Worm (Caenorhabditis elegans) whole organism, L4 larva: Measurements from ENCODE around the gene C18C4.7.

Experiments
- F37D6.2 ChIP-seq: sonication (generic microtip); optimal IDR thresholded peaks from 2 replicates; lab custom pipeline; 2016; ENCODE audit warnings: mild to moderate bottlenecking, missing genetic modification characterization, missing compliant biosample characterization
- F44E2.7 ChIP-seq: fragments of 200-800 bp; sonication (Bioruptor generic); IDR thresholded peaks from 2 replicates; pipeline ENCODE4 v2.1.2; 2022; ENCODE audit warnings: missing genetic modification characterization, missing compliant biosample characterization
- R02D3.7 ChIP-seq: fragments of 150-350 bp; sonication (generic microtip); optimal IDR thresholded peaks from 3 replicates; lab custom pipeline; 2014; ENCODE audit warnings: missing biosample characterization, missing genetic modification characterization
- T26A8.4 ChIP-seq: fragments of 200-800 bp; sonication (Bioruptor generic); IDR thresholded peaks from 2 replicates; pipeline ENCODE4 v1.3.6; 2022; ENCODE audit warnings: missing genetic modification characterization, missing compliant biosample characterization
- ZK337.2 ChIP-seq: fragments of 200-800 bp; sonication (Bioruptor generic); IDR thresholded peaks from 2 replicates; pipeline ENCODE4 v1.3.6; 2022; ENCODE audit warnings: missing genetic modification reagents, missing genetic modification characterization, missing compliant biosample characterization
- ZK546.5 ChIP-seq, 2 experiments: sonication (generic microtip); optimal IDR thresholded peaks; 2 replicates each; lab custom pipeline; 2017; ENCODE audit warnings: missing biosample characterization in 2 of 2, missing genetic modification characterization in 2 of 2
- aha-1 ChIP-seq: fragments of 150-350 bp; peaks from one replicate; lab custom pipeline; 2014; ENCODE audit warnings: missing biosample characterization, missing genetic modification characterization
- arid-1 ChIP-seq: fragments of 200-800 bp; sonication (Bioruptor generic); conservative IDR thresholded peaks from 2 replicates; pipeline ENCODE4 v1.3.6; 2022; ENCODE audit warnings: missing genetic modification reagents, missing genetic modification characterization, missing compliant biosample characterization
- ceh-44 ChIP-seq: fragments of 200-800 bp; sonication (Bioruptor generic); IDR thresholded peaks from 2 replicates; pipeline ENCODE4 v1.3.6; 2022; ENCODE audit warnings: missing genetic modification reagents, missing genetic modification characterization, missing compliant biosample characterization
- ceh-82 ChIP-seq: sonication (generic microtip); optimal IDR thresholded peaks from 2 replicates; lab custom pipeline; 2017; ENCODE audit warnings: missing biosample characterization, missing genetic modification characterization
- ctbp-1 ChIP-seq: fragments of 200-800 bp; sonication (Bioruptor generic); IDR thresholded peaks from 2 replicates; pipeline ENCODE4 v1.3.6; 2022; ENCODE audit warnings: missing genetic modification reagents, missing genetic modification characterization, missing compliant biosample characterization
- daf-12 ChIP-seq: fragments of 150-350 bp; optimal IDR thresholded peaks from 2 replicates; lab custom pipeline; 2014; ENCODE audit warnings: missing biosample characterization, missing genetic modification reagents, missing genetic modification characterization
- daf-16 ChIP-seq, 3 experiments: sonication (generic microtip); optimal IDR thresholded peaks; 2 replicates each; lab custom pipeline; 2016 to 2017; ENCODE audit warnings: missing genetic modification characterization in 3 of 3, missing genetic modification reagents in 3 of 3, mild to moderate bottlenecking in 2 of 3, missing compliant biosample characterization in 2 of 3, missing biosample characterization in 1 of 3, moderate library complexity in 1 of 3
- daf-19 ChIP-seq: fragments of 200-800 bp; sonication (Bioruptor generic); conservative IDR thresholded peaks from 2 replicates; pipeline ENCODE4 v1.3.6; 2022; ENCODE audit warnings: missing genetic modification characterization, missing compliant biosample characterization
- daf-8 ChIP-seq: fragments of 200-800 bp; sonication (Bioruptor generic); IDR thresholded peaks from 2 replicates; pipeline ENCODE4 v1.3.6; 2022; ENCODE audit warnings: missing genetic modification characterization, missing compliant biosample characterization
- dpl-1 ChIP-seq: fragments of 150-350 bp; optimal IDR thresholded peaks from 2 replicates; lab custom pipeline; 2014; ENCODE audit warnings: missing biosample characterization, missing genetic modification reagents, missing genetic modification characterization
- dve-1 ChIP-seq: sonication (generic microtip); optimal IDR thresholded peaks from 2 replicates; lab custom pipeline; 2017; ENCODE audit warnings: antibody characterized with exemption, mild to moderate bottlenecking, missing genetic modification characterization, missing compliant biosample characterization; ENCODE audit not compliant: insufficient read depth
- egl-27 ChIP-seq: sonication (generic microtip); optimal IDR thresholded peaks from 3 replicates; lab custom pipeline; 2017; ENCODE audit warnings: missing biosample characterization, missing genetic modification reagents, missing genetic modification characterization
- fkh-10 ChIP-seq: fragments of 150-350 bp; optimal IDR thresholded peaks from 2 replicates; lab custom pipeline; 2014; ENCODE audit warnings: missing biosample characterization, missing genetic modification reagents, missing genetic modification characterization
- hif-1 ChIP-seq, 2 experiments: sonication (generic microtip); optimal IDR thresholded peaks; 2 replicates each; lab custom pipeline; 2016 to 2017; ENCODE audit warnings: missing compliant biosample characterization in 2 of 2, missing genetic modification characterization in 2 of 2, missing genetic modification reagents in 2 of 2, missing genotype in 2 of 2, mild to moderate bottlenecking in 1 of 2
- hlh-11 ChIP-seq: fragments of 200-800 bp; sonication (Bioruptor generic); optimal IDR thresholded peaks from 2 replicates; lab custom pipeline; 2018; ENCODE audit warnings: mild to moderate bottlenecking, missing genetic modification characterization, missing compliant biosample characterization
- hlh-30 ChIP-seq: sonication (generic microtip); optimal IDR thresholded peaks from 2 replicates; lab custom pipeline; 2017; ENCODE audit warnings: antibody characterized with exemption, mild to moderate bottlenecking, missing genetic modification characterization, missing compliant biosample characterization; ENCODE audit not compliant: insufficient read depth
- hmg-1.1 ChIP-seq: fragments of 200-800 bp; sonication (Bioruptor generic); IDR thresholded peaks from 2 replicates; pipeline ENCODE4 v1.3.6; 2022; ENCODE audit warnings: missing genetic modification reagents, missing genetic modification characterization, missing compliant biosample characterization
- jun-1 ChIP-seq: fragments of 150-350 bp; optimal IDR thresholded peaks from 2 replicates; lab custom pipeline; 2014; ENCODE audit warnings: missing biosample characterization, missing genetic modification reagents, missing genetic modification characterization
- lin-13 ChIP-seq: fragments of 150-350 bp; optimal IDR thresholded peaks from 2 replicates; lab custom pipeline; 2014; ENCODE audit warnings: missing biosample characterization, missing genetic modification reagents, missing genetic modification characterization
- lin-29 ChIP-seq: fragments of 200-800 bp; sonication (Bioruptor generic); IDR thresholded peaks from 2 replicates; pipeline ENCODE4 v1.3.6; 2022; ENCODE audit warnings: missing genetic modification reagents, missing genetic modification characterization, missing compliant biosample characterization
- lin-38 ChIP-seq: fragments of 200-800 bp; sonication (Bioruptor generic); IDR thresholded peaks from 2 replicates; pipeline ENCODE4 v1.3.6; 2022; ENCODE audit warnings: missing genetic modification reagents, missing genetic modification characterization, missing compliant biosample characterization
- lin-39 ChIP-seq: fragments of 150-350 bp; optimal IDR thresholded peaks from 2 replicates; lab custom pipeline; 2014; ENCODE audit warnings: missing biosample characterization, missing genetic modification reagents, missing genetic modification characterization
- lsy-2 ChIP-seq, 2 experiments: fragments of 150-350 bp in 1 of 2; sonication (generic microtip) in 1 of 2; optimal IDR thresholded peaks; 2 replicates each; lab custom pipeline; 2014 to 2017; ENCODE audit warnings: missing biosample characterization in 2 of 2, missing genetic modification characterization in 2 of 2
- madf-5 ChIP-seq, 2 experiments: fragments of 200-800 bp; sonication (Bioruptor generic); IDR thresholded peaks; 2 replicates each; pipeline ENCODE4 v1.3.6; 2022; ENCODE audit warnings: missing compliant biosample characterization in 2 of 2, missing genetic modification characterization in 2 of 2
- mep-1 ChIP-seq: fragments of 150-350 bp; sonication (generic microtip); optimal IDR thresholded peaks from 3 replicates; lab custom pipeline; 2014; ENCODE audit warnings: missing biosample characterization, missing genetic modification characterization
- mxl-3 ChIP-seq: fragments of 200-800 bp; sonication (Bioruptor generic); optimal IDR thresholded peaks from 2 replicates; lab custom pipeline; 2018; ENCODE audit warnings: mild to moderate bottlenecking, missing genetic modification characterization, missing compliant biosample characterization
- nhr-102 ChIP-seq: sonication (generic microtip); optimal IDR thresholded peaks from 2 replicates; lab custom pipeline; 2016; ENCODE audit warnings: mild to moderate bottlenecking, missing genetic modification characterization, moderate library complexity, missing compliant biosample characterization
- nhr-11 ChIP-seq: fragments of 150-350 bp; optimal IDR thresholded peaks from 2 replicates; lab custom pipeline; 2014; ENCODE audit warnings: missing biosample characterization, missing genetic modification characterization
- nhr-41 ChIP-seq: fragments of 200-800 bp; sonication (Bioruptor generic); IDR thresholded peaks from 2 replicates; pipeline ENCODE4 v1.3.6; 2022; ENCODE audit warnings: missing genetic modification reagents, missing genetic modification characterization, missing compliant biosample characterization
- nhr-77 ChIP-seq: fragments of 150-350 bp; optimal IDR thresholded peaks from 2 replicates; lab custom pipeline; 2014; ENCODE audit warnings: missing biosample characterization, missing genetic modification characterization
- pha-4 ChIP-seq, 2 experiments: fragments of 150-350 bp in 1 of 2; fragments of 200-800 bp in 1 of 2; sonication (Bioruptor generic) in 1 of 2; IDR thresholded peaks in 1 of 2; optimal IDR thresholded peaks in 1 of 2; 2 replicates each; pipeline versions ENCODE4 v1.3.6 to Lab custom; 2014 to 2022; ENCODE audit warnings: missing genetic modification characterization in 2 of 2, missing genetic modification reagents in 2 of 2, missing biosample characterization in 1 of 2, missing compliant biosample characterization in 1 of 2
- php-3 ChIP-seq: fragments of 200-800 bp; sonication (Bioruptor generic); IDR thresholded peaks from 2 replicates; pipeline ENCODE4 v1.3.6; 2022; ENCODE audit warnings: missing genetic modification reagents, missing genetic modification characterization, missing compliant biosample characterization
- sdz-12 ChIP-seq: fragments of 200-800 bp; sonication (Bioruptor generic); optimal IDR thresholded peaks from 2 replicates; lab custom pipeline; 2018; ENCODE audit warnings: mild to moderate bottlenecking, missing genetic modification characterization, missing compliant biosample characterization
- set-16 ChIP-seq: fragments of 200-800 bp; sonication (Bioruptor generic); IDR thresholded peaks from 2 replicates; pipeline ENCODE4 v1.3.6; 2022; ENCODE audit warnings: missing genetic modification reagents, missing genetic modification characterization, missing compliant biosample characterization
- tag-97 ChIP-seq: fragments of 200-800 bp; sonication (Bioruptor generic); IDR thresholded peaks from 2 replicates; pipeline ENCODE4 v1.3.6; 2022; ENCODE audit warnings: missing genetic modification characterization, missing compliant biosample characterization
- unc-39 ChIP-seq: sonication (generic microtip); optimal IDR thresholded peaks from 2 replicates; lab custom pipeline; 2017; ENCODE audit warnings: missing biosample characterization, missing genetic modification characterization
- zfp-3 ChIP-seq: fragments of 200-800 bp; sonication (Bioruptor generic); conservative IDR thresholded peaks from 2 replicates; pipeline ENCODE4 v1.3.6; 2022; ENCODE audit warnings: missing genetic modification reagents, missing genetic modification characterization, missing compliant biosample characterization
- zip-11 ChIP-seq: fragments of 200-800 bp; sonication (Bioruptor generic); IDR thresholded peaks from 2 replicates; pipeline ENCODE4 v1.3.6; 2022; ENCODE audit warnings: missing genetic modification characterization, missing compliant biosample characterization
- zip-2 ChIP-seq: fragments of 150-350 bp; optimal IDR thresholded peaks from 2 replicates; lab custom pipeline; 2014; ENCODE audit warnings: missing biosample characterization, missing genetic modification characterization
- ztf-11 ChIP-seq: fragments of 150-350 bp; optimal IDR thresholded peaks from 2 replicates; lab custom pipeline; 2014; ENCODE audit warnings: missing biosample characterization, missing genetic modification characterization

Gene C18C4.7

DNA sequence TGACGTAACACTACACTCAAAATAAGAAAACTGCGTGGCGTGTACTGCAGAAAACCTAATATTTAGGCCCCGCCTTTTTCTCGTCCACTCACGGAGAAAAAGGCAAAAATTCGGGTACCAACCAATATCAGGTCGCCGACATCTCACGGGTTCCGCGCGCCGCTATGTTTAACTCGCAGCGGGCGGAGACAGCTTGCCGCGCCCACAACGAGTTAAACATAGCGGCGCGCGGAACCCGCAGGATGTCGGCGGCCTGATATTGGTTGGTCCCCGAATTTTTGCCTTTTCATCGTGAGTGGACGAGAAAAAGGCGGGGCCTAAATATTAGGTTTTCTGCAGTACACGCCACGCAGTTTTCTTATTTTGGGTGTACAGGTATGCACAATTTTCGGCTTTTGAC is 35.4 kb upstream of the C18C4.7 start:
- TF ChIP-seq set-16 (GFP tag; lab: Robert Waterston, UW) = peak; percentile 28; the same call in 1 of the 2 replicates
- peak; percentile 28 for TF ChIP-seq aha-1 (tag; lab: Kevin White, UChicago)
- TF ChIP-seq, all 104 proteins: peak for 2; not testable (repeated sequence) for 102

DNA sequence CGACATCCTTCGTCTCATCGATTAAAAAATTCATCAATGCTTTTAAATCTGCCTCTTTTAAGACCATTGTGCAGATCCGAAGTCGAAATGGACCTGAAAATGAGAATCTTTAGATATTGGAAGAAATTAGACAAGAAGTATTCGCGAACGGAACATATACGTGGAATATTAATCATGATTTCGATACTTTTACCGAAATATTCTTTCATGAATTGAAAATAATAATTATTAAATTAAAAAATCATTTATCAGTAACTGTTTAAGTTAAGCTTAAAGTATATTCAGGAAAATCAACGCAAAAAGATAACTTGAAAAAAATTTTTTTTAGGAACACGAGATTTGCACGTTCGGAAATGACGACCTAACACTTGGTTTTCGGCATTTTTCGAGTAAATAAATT is 34.2 kb upstream of the C18C4.7 start, which contains the start of gene CD4.8:
Gene CD4.8, minus strand, starts transcription at position 101 of the 400 bp plus-strand sequence.
- TF ChIP-seq fkh-10 (GFP tag; lab: Kevin White, UChicago) = no peak
- no peak for TF ChIP-seq ztf-11 (tag; lab: Kevin White, UChicago)
- no peak for TF ChIP-seq zip-11
- TF ChIP-seq nhr-77 = no peak
- no peak for TF ChIP-seq tag-97 (GFP tag; lab: Robert Waterston, UW)
- TF ChIP-seq nhr-11 (tag; lab: Kevin White, UChicago) = no peak
- no peak for TF ChIP-seq T26A8.4 (GFP tag; lab: Robert Waterston, UW)
- no peak for TF ChIP-seq php-3 (GFP tag; lab: Robert Waterston, UW)
- no peak for TF ChIP-seq lin-13 (GFP tag; lab: Kevin White, UChicago)
- no peak for TF ChIP-seq hif-1 (tag; optimal IDR thresholded peaks at IDR 0.05; lab: Kevin White, UChicago)
- no peak for TF ChIP-seq lin-38 (GFP tag; lab: Robert Waterston, UW)
- no peak for TF ChIP-seq aha-1 (tag; lab: Kevin White, UChicago)
- no peak for TF ChIP-seq unc-39
- no peak for TF ChIP-seq arid-1 (GFP tag; lab: Robert Waterston, UW)

DNA sequence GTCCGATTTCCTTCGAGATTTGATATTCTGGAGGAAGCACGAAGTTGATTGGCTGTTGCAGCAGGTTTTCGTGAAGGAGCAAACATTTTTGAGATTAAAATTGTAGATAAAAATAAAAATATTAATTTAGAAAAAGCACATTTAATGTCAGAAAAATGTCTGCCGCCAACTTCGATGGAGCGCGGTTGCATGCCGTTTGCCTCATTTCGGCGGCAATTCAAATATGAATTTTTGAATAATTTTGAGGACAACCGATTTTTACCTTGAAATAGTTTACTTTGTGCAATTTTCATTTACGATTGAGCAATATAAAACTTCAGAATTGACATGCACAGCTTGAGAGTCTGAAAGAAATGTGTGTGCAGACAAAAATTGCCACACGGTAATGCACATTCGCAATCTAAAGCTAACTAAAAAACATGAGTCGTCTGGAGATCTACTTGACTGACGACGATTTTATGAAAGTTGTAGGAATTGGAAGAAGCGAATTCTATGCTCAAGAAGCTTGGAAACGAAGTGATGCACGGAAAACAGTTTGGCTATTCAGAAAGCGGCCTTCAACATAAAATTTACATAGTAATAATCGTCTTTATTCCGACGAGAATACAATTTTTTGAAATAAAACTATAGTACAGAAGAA is 29.5 kb upstream of the C18C4.7 start, which contains the start of gene zhit-1:
Gene zhit-1, minus strand, starts transcription at position 161 of the 640 bp plus-strand sequence.
- TF ChIP-seq daf-12 (tag; lab: Kevin White, UChicago) = no peak
- TF ChIP-seq dve-1 (tag; lab: Kevin White, UChicago) = no peak
- TF ChIP-seq pha-4 (GFP tag; IDR thresholded peaks at IDR 0.05; lab: Robert Waterston, UW) = no peak
- TF ChIP-seq pha-4 (tag; optimal IDR thresholded peaks at IDR 0.05; lab: Kevin White, UChicago) = peak; percentile 15
- no peak for TF ChIP-seq mep-1 (tag; lab: Kevin White, UChicago)
- TF ChIP-seq madf-5 (GFP tag; IDR thresholded peaks at IDR 0.05; lab: Robert Waterston, UW) = no peak
- no peak for TF ChIP-seq hif-1 (tag; optimal IDR thresholded peaks at IDR 0.05; lab: Kevin White, UChicago)
- TF ChIP-seq lin-39 (tag; lab: Kevin White, UChicago) = no peak
- TF ChIP-seq dpl-1 (GFP tag; lab: Kevin White, UChicago) = peak; percentile 88
- no peak for TF ChIP-seq hmg-1.1
- no peak for TF ChIP-seq sdz-12 (GFP tag; lab: Kevin White, UChicago)
- no peak for TF ChIP-seq ZK337.2
- no peak for TF ChIP-seq egl-27 (tag; lab: Kevin White, UChicago)
- peak in 1 of 2 experiments; percentile 54 for TF ChIP-seq lsy-2 (tag; optimal IDR thresholded peaks at IDR 0.05; lab: Kevin White, UChicago)
- TF ChIP-seq F44E2.7 = no peak
- TF ChIP-seq nhr-102 (tag; lab: Kevin White, UChicago) = no peak
- TF ChIP-seq jun-1 (tag; lab: Kevin White, UChicago) = no peak
- TF ChIP-seq nhr-11 (tag; lab: Kevin White, UChicago) = no peak
- TF ChIP-seq hlh-11 (tag; lab: Kevin White, UChicago) = no peak
- TF ChIP-seq ceh-44 (GFP tag; lab: Robert Waterston, UW) = no peak
- TF ChIP-seq ZK546.5 (tag; optimal IDR thresholded peaks at IDR 0.05; lab: Kevin White, UChicago) = no peak
- no peak for TF ChIP-seq mxl-3 (GFP tag; lab: Kevin White, UChicago)
- TF ChIP-seq lin-38 (GFP tag; lab: Robert Waterston, UW) = peak; percentile 91
- no peak for TF ChIP-seq F37D6.2
- TF ChIP-seq php-3 (GFP tag; lab: Robert Waterston, UW) = no peak
- TF ChIP-seq daf-19 (GFP tag; lab: Robert Waterston, UW) = no peak
- TF ChIP-seq ceh-82 (tag; lab: Kevin White, UChicago) = no peak
- peak; percentile 24 for TF ChIP-seq hlh-30 (tag; lab: Kevin White, UChicago)
- TF ChIP-seq zip-2 (tag; lab: Kevin White, UChicago) = no peak
- TF ChIP-seq lin-29 (GFP tag; lab: Robert Waterston, UW) = no peak
- TF ChIP-seq nhr-41 (GFP tag; lab: Robert Waterston, UW) = no peak
- no peak for TF ChIP-seq daf-8 (GFP tag; lab: Robert Waterston, UW)
- TF ChIP-seq R02D3.7 (tag; lab: Kevin White, UChicago) = no peak
- TF ChIP-seq ctbp-1 (GFP tag; lab: Robert Waterston, UW) = no peak
- no peak for TF ChIP-seq zfp-3
- TF ChIP-seq daf-16 (GFP tag; optimal IDR thresholded peaks at IDR 0.05; lab: Kevin White, UChicago) = no peak
- no peak for TF ChIP-seq daf-16 (tag; optimal IDR thresholded peaks at IDR 0.05; lab: Kevin White, UChicago)
